Worm (Caenorhabditis elegans) whole organism, L4 larva: ENCODE measurements around the gene sru-38.

Experiments
- T20F7.1 ChIP-seq: fragments of 200-800 bp; sonication (Bioruptor generic); optimal IDR thresholded peaks from 2 replicates; lab custom pipeline; 2018; ENCODE audit warnings: mild to moderate bottlenecking, missing genetic modification characterization, missing compliant biosample characterization
- cey-2 ChIP-seq: sonication (generic microtip); optimal IDR thresholded peaks from 3 replicates; lab custom pipeline; 2017; ENCODE audit warnings: missing genetic modification characterization, mild to moderate bottlenecking, missing compliant biosample characterization, antibody characterized with exemption, borderline replicate concordance; ENCODE audit not compliant: insufficient read depth
- lin-13 ChIP-seq: fragments of 150-350 bp; optimal IDR thresholded peaks from 2 replicates; lab custom pipeline; 2014; ENCODE audit warnings: missing biosample characterization, missing genetic modification reagents, missing genetic modification characterization
- lsy-2 ChIP-seq, 2 experiments: fragments of 150-350 bp in 1 of 2; sonication (generic microtip) in 1 of 2; optimal IDR thresholded peaks; 2 replicates each; lab custom pipeline; 2014 to 2017; ENCODE audit warnings: missing biosample characterization in 2 of 2, missing genetic modification characterization in 2 of 2
- mdl-1 ChIP-seq, 2 experiments: fragments of 150-350 bp in 1 of 2; sonication (generic microtip) in 1 of 2; optimal IDR thresholded peaks; 2 replicates each; lab custom pipeline; 2014 to 2017; ENCODE audit warnings: missing biosample characterization in 2 of 2, missing genetic modification characterization in 2 of 2
- zfp-2 ChIP-seq: sonication (generic microtip); optimal IDR thresholded peaks from 2 replicates; lab custom pipeline; 2016; ENCODE audit warnings: mild to moderate bottlenecking, missing genetic modification characterization, missing compliant biosample characterization

DNA sequence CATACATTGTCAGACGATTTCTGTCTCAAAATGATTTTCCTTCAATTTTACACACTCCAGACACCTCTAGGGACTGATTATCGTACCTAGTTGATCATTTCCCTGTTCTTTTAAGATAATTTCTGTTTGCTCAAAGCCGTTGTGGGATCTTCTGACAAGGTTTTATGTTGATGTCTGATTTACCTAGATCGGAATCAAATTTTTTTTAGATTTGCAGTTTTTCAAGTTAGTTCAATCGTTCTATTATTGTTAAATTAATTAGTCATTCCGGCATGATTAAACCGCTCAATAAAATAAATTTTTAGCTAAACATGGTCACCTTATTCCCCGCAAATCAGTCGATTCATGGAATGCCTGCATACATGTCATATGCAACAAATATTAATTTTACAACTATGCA lies 22.3 kb downstream of the sru-38 start, which contains the start of gene sru-30:
- TF ChIP-seq zfp-2 (tag; lab: Kevin White, UChicago) (no peak), T20F7.1 (GFP tag; lab: Kevin White, UChicago) (no peak), mdl-1 (tag; optimal IDR thresholded peaks at IDR 0.05; lab: Kevin White, UChicago) (no peak), cey-2 (tag; lab: Kevin White, UChicago) (no peak), lin-13 (GFP tag; lab: Kevin White, UChicago) (no peak), lsy-2 (tag; optimal IDR thresholded peaks at IDR 0.05; lab: Kevin White, UChicago) (no peak)
